Fruit fly (Drosophila melanogaster): ENCODE results near the gene Spg7.
A peak's percentile ranks its signal among the peaks of the same experiment; 100 is the strongest.

The Spg7 gene

dm6 chrX:2744042-2744441, 46.0 kb upstream of the Spg7 start, which contains the start of gene Syx4 (continued):
- TF ChIP-seq tgo (GFP tag; IDR thresholded peaks at IDR 0.05), result peak; percentile 87
- peak; percentile 82 for TF ChIP-seq corto (GFP tag; optimal IDR thresholded peaks at IDR 0.05)
- TF ChIP-seq CG12744 (GFP tag; optimal IDR thresholded peaks at IDR 0.05), result peak; percentile 87
- TF ChIP-seq CG8765 (GFP tag; IDR thresholded peaks at IDR 0.05), result peak; percentile 34; the same call in 1 of the 2 replicates
- no peak for TF ChIP-seq CG10431 (GFP tag; optimal IDR thresholded peaks at IDR 0.05)
- TF ChIP-seq run (tag; optimal IDR thresholded peaks at IDR 0.05), result peak; percentile 85
- TF ChIP-seq Dll (GFP tag; IDR thresholded peaks at IDR 0.05; ENCODE audit: partially characterized antibody), result no peak
- peak; percentile 85 for TF ChIP-seq gcm (GFP tag; optimal IDR thresholded peaks at IDR 0.05)
- peak; percentile 85 for TF ChIP-seq CG4854 (GFP tag; optimal IDR thresholded peaks at IDR 0.05)
- no peak for TF ChIP-seq nerfin-2 (GFP tag; IDR thresholded peaks at IDR 0.05; ENCODE audit: partially characterized antibody)
- peak; percentile 80 for TF ChIP-seq CG8089 (GFP tag; optimal IDR thresholded peaks at IDR 0.05)
- TF ChIP-seq NFAT (GFP tag; IDR thresholded peaks at IDR 0.05), result peak; percentile 85
- TF ChIP-seq CG10959 (GFP tag; IDR thresholded peaks at IDR 0.05), result peak; percentile 58; the same call in 1 of the 2 replicates
- TF ChIP-seq CG2120 (GFP tag; optimal IDR thresholded peaks at IDR 0.05), result peak; percentile 97
- no peak for TF ChIP-seq CG2129 (GFP tag; IDR thresholded peaks at IDR 0.05; ENCODE audit: partially characterized antibody)
- no peak for TF ChIP-seq Tbp (GFP tag; optimal IDR thresholded peaks at IDR 0.05)
- TF ChIP-seq prd (optimal IDR thresholded peaks at IDR 0.05), result no peak
- peak; percentile 85 for TF ChIP-seq prd (GFP tag; IDR thresholded peaks at IDR 0.05)
- TF ChIP-seq gfzf (GFP tag; optimal IDR thresholded peaks at IDR 0.05), result no peak
- peak; percentile 73 for TF ChIP-seq CG1529 (GFP tag; optimal IDR thresholded peaks at IDR 0.05)
- peak; percentile 86 for TF ChIP-seq Hand (GFP tag; optimal IDR thresholded peaks at IDR 0.05)
- TF ChIP-seq CG42726 (GFP tag; IDR thresholded peaks at IDR 0.05; ENCODE audit: partially characterized antibody), result no peak
- TF ChIP-seq tll (GFP tag; optimal IDR thresholded peaks at IDR 0.05), result no peak
- peak; percentile 78 for TF ChIP-seq CG4424 (GFP tag; optimal IDR thresholded peaks at IDR 0.05)
- TF ChIP-seq insv (GFP tag; optimal IDR thresholded peaks at IDR 0.05), result no peak
- peak; percentile 86 for TF ChIP-seq CG32767 (GFP tag; IDR thresholded peaks at IDR 0.05)
- peak; percentile 85 for TF ChIP-seq onecut (GFP tag; IDR thresholded peaks at IDR 0.05)
- 0 out of 2 replicates have a peak, but pooled peaks have one; percentile 18 for TF ChIP-seq Dref (GFP tag; IDR thresholded peaks at IDR 0.05)
- peak; percentile 12 for TF ChIP-seq YL-1 (GFP tag; optimal IDR thresholded peaks at IDR 0.05)
- peak; percentile 85 for TF ChIP-seq CG4820 (GFP tag; optimal IDR thresholded peaks at IDR 0.05)
- peak; percentile 86 for TF ChIP-seq CG18476 (GFP tag; optimal IDR thresholded peaks at IDR 0.05)
- TF ChIP-seq Hey (tag; optimal IDR thresholded peaks at IDR 0.05), result peak; percentile 27
- TF ChIP-seq CG4360 (GFP tag; IDR thresholded peaks at IDR 0.05), result peak; percentile 56; the same call in 1 of the 2 replicates
- TF ChIP-seq TFAM (GFP tag; optimal IDR thresholded peaks at IDR 0.05), result peak; percentile 22
- peak in 1 of 3 experiments; percentile 53 for TF ChIP-seq lola (GFP tag; optimal IDR thresholded peaks at IDR 0.05)
- peak; percentile 95 for TF ChIP-seq unpg (GFP tag; optimal IDR thresholded peaks at IDR 0.05)
- TF ChIP-seq ERR (GFP tag; optimal IDR thresholded peaks at IDR 0.05), result peak; percentile 81
- peak; percentile 78 for TF ChIP-seq al (GFP tag; IDR thresholded peaks at IDR 0.05)
- TF ChIP-seq CrebB (tag; optimal IDR thresholded peaks at IDR 0.05), result peak; percentile 90
- TF ChIP-seq CG13424 (tag; optimal IDR thresholded peaks at IDR 0.05), result peak; percentile 89
- TF ChIP-seq CG2678 (tag; optimal IDR thresholded peaks at IDR 0.05), result peak; percentile 96
- peak; percentile 86 for TF ChIP-seq CG9609 (GFP tag; optimal IDR thresholded peaks at IDR 0.05)
- TF ChIP-seq ara (GFP tag; IDR thresholded peaks at IDR 0.05), result peak; percentile 75
- no peak for TF ChIP-seq amos (GFP tag; IDR thresholded peaks at IDR 0.05; ENCODE audit: partially characterized antibody)
- peak; percentile 91 for TF ChIP-seq CG15514 (GFP tag; optimal IDR thresholded peaks at IDR 0.05)
- TF ChIP-seq jigr1 (GFP tag; IDR thresholded peaks at IDR 0.05), result 0 out of 3 replicates have a peak, but pooled peaks have one; percentile 29
- peak; percentile 77 for TF ChIP-seq H15 (GFP tag; IDR thresholded peaks at IDR 0.05)
- peak; percentile 94 for TF ChIP-seq gem (tag; optimal IDR thresholded peaks at IDR 0.05)
- no peak for TF ChIP-seq pfk (GFP tag; optimal IDR thresholded peaks at IDR 0.05)
- TF ChIP-seq zfh1 (GFP tag; IDR thresholded peaks at IDR 0.05), result peak; percentile 88

All from whole organism, embryonic.